Fruit fly (Drosophila melanogaster) whole organism, wandering third instar larva: Measurements from ENCODE around the gene CG10431.

ENCODE experiments used
- Abd-B ChIP-seq: fragments of >200 bp; optimal IDR thresholded peaks from 2 replicates; lab custom pipeline; 2017; ENCODE audit warnings: missing biosample characterization, missing genetic modification characterization
- CG32264 ChIP-seq: fragments of 200-800 bp; sonication (Bioruptor generic); optimal IDR thresholded peaks from 2 replicates; lab custom pipeline; 2016; ENCODE audit warnings: missing biosample characterization, missing genetic modification characterization
- CG9705 ChIP-seq: fragments of 200-800 bp; sonication (Bioruptor generic); optimal IDR thresholded peaks from 2 replicates; lab custom pipeline; 2018; ENCODE audit warnings: missing biosample characterization, mild to moderate bottlenecking, missing genetic modification characterization
- CrebA ChIP-seq: fragments of 200-800 bp; sonication (Bioruptor generic); optimal IDR thresholded peaks from 2 replicates; lab custom pipeline; 2016; ENCODE audit warnings: missing biosample characterization, mild to moderate bottlenecking, missing genetic modification characterization, borderline replicate concordance
- Dfd ChIP-seq: fragments of >200 bp; optimal IDR thresholded peaks from 2 replicates; lab custom pipeline; 2017; ENCODE audit warnings: missing biosample characterization, missing genetic modification characterization
- Dif ChIP-seq: fragments of 200-275, 200-300 bp; sonication (Bioruptor generic); optimal IDR thresholded peaks from 2 replicates; lab custom pipeline; 2018; ENCODE audit warnings: missing biosample characterization, missing genetic modification characterization; ENCODE audit not compliant: partially characterized antibody
- HLH106 ChIP-seq: fragments of 200-800 bp; optimal IDR thresholded peaks from 3 replicates; lab custom pipeline; 2019; ENCODE audit warnings: missing biosample characterization, mild to moderate bottlenecking, missing genetic modification characterization, moderate library complexity
- Hnf4 ChIP-seq: fragments of 200-800 bp; sonication (Bioruptor generic); optimal IDR thresholded peaks from 2 replicates; lab custom pipeline; 2016; ENCODE audit warnings: missing biosample characterization, mild to moderate bottlenecking, missing genetic modification characterization
- Hr83 ChIP-seq: fragments of 200-300 bp; sonication (Bioruptor generic); optimal IDR thresholded peaks from 2 replicates; lab custom pipeline; 2016; ENCODE audit warnings: missing biosample characterization, mild to moderate bottlenecking, missing genetic modification characterization, moderate library complexity; ENCODE audit not compliant: poor library complexity, severe bottlenecking
- Jra ChIP-seq: sonication (Bioruptor generic); optimal IDR thresholded peaks from 2 replicates; lab custom pipeline; 2016; ENCODE audit warnings: missing biosample characterization, missing genetic modification characterization
- Mio ChIP-seq: sonication (Bioruptor generic); optimal IDR thresholded peaks from 2 replicates; lab custom pipeline; 2016; ENCODE audit warnings: missing biosample characterization, missing genetic modification characterization
- Myc ChIP-seq: fragments of >200 bp; optimal IDR thresholded peaks from 2 replicates; lab custom pipeline; 2017
- N ChIP-seq: fragments of >200 bp; optimal IDR thresholded peaks from 2 replicates; lab custom pipeline; 2018; ENCODE audit warnings: missing biosample characterization, missing external identifiers, missing genetic modification characterization
- OdsH ChIP-seq: fragments of 200-800 bp; sonication (Bioruptor generic); optimal IDR thresholded peaks from 2 replicates; lab custom pipeline; 2016; ENCODE audit warnings: missing biosample characterization, mild to moderate bottlenecking, missing genetic modification characterization
- Rel ChIP-seq, 2 experiments: fragments of 200-800 bp; sonication (Bioruptor generic) in 1 of 2; optimal IDR thresholded peaks; 2 replicates in 1 of 2; 3 replicates in 1 of 2; lab custom pipeline; 2016 to 2019; ENCODE audit warnings: mild to moderate bottlenecking in 2 of 2, missing biosample characterization in 2 of 2, missing genetic modification characterization in 2 of 2, moderate library complexity in 1 of 2
- Sp1 ChIP-seq: fragments of 200-800 bp; sonication (Bioruptor generic); optimal IDR thresholded peaks from 3 replicates; lab custom pipeline; 2019; ENCODE audit warnings: missing biosample characterization, mild to moderate bottlenecking, missing genetic modification characterization, moderate library complexity
- Vsx2 ChIP-seq: fragments of 200-300, 225-300 bp; sonication (Bioruptor generic); optimal IDR thresholded peaks from 2 replicates; lab custom pipeline; 2018; ENCODE audit warnings: missing biosample characterization, missing genetic modification characterization; ENCODE audit not compliant: partially characterized antibody
- br ChIP-seq: fragments of 200-800 bp; sonication (Bioruptor generic); optimal IDR thresholded peaks from 2 replicates; lab custom pipeline; 2016; ENCODE audit warnings: missing biosample characterization, missing genetic modification characterization
- brk ChIP-seq: fragments of 200-800 bp; sonication (Bioruptor generic); optimal IDR thresholded peaks from 2 replicates; lab custom pipeline; 2016; ENCODE audit warnings: missing biosample characterization, mild to moderate bottlenecking, missing genetic modification characterization
- dl ChIP-seq, 2 experiments: fragments of 175-275, 200-275 bp in 1 of 2; fragments of 200-275 bp in 1 of 2; sonication (Bioruptor generic); optimal IDR thresholded peaks; lab custom pipeline; 2018; ENCODE audit warnings: mild to moderate bottlenecking in 2 of 2, missing biosample characterization in 2 of 2, missing genetic modification characterization in 2 of 2, moderate library complexity in 2 of 2; ENCODE audit not compliant: partially characterized antibody in 2 of 2, insufficient read depth in 1 of 2
- dmrt93B ChIP-seq: fragments of 200-800 bp; sonication (Bioruptor generic); optimal IDR thresholded peaks from 2 replicates; lab custom pipeline; 2018; ENCODE audit warnings: missing biosample characterization, mild to moderate bottlenecking, missing genetic modification characterization
- dsf ChIP-seq: sonication (Bioruptor generic); optimal IDR thresholded peaks from 2 replicates; lab custom pipeline; 2016; ENCODE audit warnings: missing biosample characterization, missing genetic modification characterization, borderline replicate concordance
- ey ChIP-seq: fragments of 200-800 bp; sonication (Bioruptor generic); optimal IDR thresholded peaks from 2 replicates; lab custom pipeline; 2016; ENCODE audit warnings: missing biosample characterization, missing genetic modification characterization
- foxo ChIP-seq, 2 experiments: fragments of 200-800 bp; sonication (Bioruptor generic); optimal IDR thresholded peaks; 2 replicates in 1 of 2; 3 replicates in 1 of 2; lab custom pipeline; 2016 to 2017; ENCODE audit warnings: missing biosample characterization in 2 of 2, missing genetic modification characterization in 2 of 2
- fru ChIP-seq: fragments of 200-800 bp; sonication (Bioruptor generic); optimal IDR thresholded peaks from 3 replicates; lab custom pipeline; 2016; ENCODE audit warnings: missing biosample characterization, mild to moderate bottlenecking, missing genetic modification characterization
- h ChIP-seq: fragments of 200-800 bp; sonication (Bioruptor generic); optimal IDR thresholded peaks from 3 replicates; lab custom pipeline; 2016; ENCODE audit warnings: missing biosample characterization, mild to moderate bottlenecking, missing genetic modification characterization
- jim ChIP-seq: fragments of 175-275, 200-325 bp; sonication (Bioruptor generic); optimal IDR thresholded peaks from 2 replicates; lab custom pipeline; 2016; ENCODE audit warnings: missing biosample characterization, mild to moderate bottlenecking, missing genetic modification characterization
- lola ChIP-seq: fragments of >200 bp; optimal IDR thresholded peaks from 2 replicates; lab custom pipeline; 2017; ENCODE audit warnings: missing biosample characterization, missing genetic modification characterization
- pan ChIP-seq: fragments of >200 bp; optimal IDR thresholded peaks from 2 replicates; lab custom pipeline; 2017
- psq ChIP-seq: fragments of 200-800 bp; sonication (Bioruptor generic); optimal IDR thresholded peaks from 3 replicates; lab custom pipeline; 2017; ENCODE audit warnings: missing biosample characterization, mild to moderate bottlenecking, missing genetic modification characterization, moderate library complexity
- rgr ChIP-seq: fragments of 200-800 bp; sonication (Bioruptor generic); optimal IDR thresholded peaks from 3 replicates; lab custom pipeline; 2016; ENCODE audit warnings: missing biosample characterization, mild to moderate bottlenecking, missing genetic modification characterization
- usp ChIP-seq: fragments of >200 bp; optimal IDR thresholded peaks from 2 replicates; lab custom pipeline; 2017; ENCODE audit warnings: missing biosample characterization, missing genetic modification characterization
- woc ChIP-seq: sonication (Bioruptor generic); optimal IDR thresholded peaks from 2 replicates; lab custom pipeline; 2016; ENCODE audit warnings: missing biosample characterization, mild to moderate bottlenecking, missing genetic modification characterization

CG10431 gene

DNA sequence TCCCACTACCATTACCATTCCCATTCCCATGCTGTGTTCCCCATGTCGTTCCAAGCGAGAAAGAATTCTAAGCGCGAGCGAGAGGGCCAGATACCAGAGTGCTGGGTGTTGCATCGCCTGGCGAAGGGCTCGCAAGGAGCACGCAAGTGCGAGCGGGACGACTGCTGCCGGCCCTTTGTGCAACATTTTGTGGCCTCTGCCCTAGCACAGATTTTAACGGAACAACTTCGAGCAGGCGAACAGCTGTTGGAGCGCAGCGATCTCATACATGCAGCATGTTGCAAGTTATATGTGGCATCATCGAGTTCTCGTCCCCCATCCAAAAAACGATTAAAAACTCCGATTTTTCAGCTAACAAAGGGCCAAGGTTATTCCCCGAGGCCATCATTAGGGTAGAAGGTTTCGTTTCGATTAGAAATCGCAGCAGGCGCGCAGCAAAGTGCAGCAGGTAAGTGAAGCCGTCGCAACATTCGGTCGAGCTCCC, 27.0 kb upstream of the CG10431 start:
- TF ChIP-seq Dif (peak; percentile 83), Abd-B (GFP tag; lab: Kevin White, UChicago) (no peak), HLH106 (no peak), foxo (GFP tag; optimal IDR thresholded peaks at IDR 0.05; lab: Kevin White, UChicago) (no peak), lola (GFP tag; lab: Kevin White, UChicago) (no peak), Rel (GFP tag; optimal IDR thresholded peaks at IDR 0.05; lab: Kevin White, UChicago) (no peak), Rel (tag; optimal IDR thresholded peaks at IDR 0.05; lab: Kevin White, UChicago) (peak; percentile 93), fru (GFP tag; lab: Kevin White, UChicago) (peak; percentile 84), Hr83 (GFP tag; lab: Kevin White, UChicago) (no peak), Hnf4 (GFP tag; lab: Kevin White, UChicago) (no peak), Myc (lab: Kevin White, UChicago) (no peak), brk (GFP tag; lab: Kevin White, UChicago) (no peak), N (GFP tag; lab: Kevin White, UChicago) (no peak), OdsH (no peak), Dfd (GFP tag; lab: Kevin White, UChicago) (no peak), usp (no peak), dl (GFP tag; optimal IDR thresholded peaks at IDR 0.05; lab: Kevin White, UChicago; ENCODE audit: insufficient read depth in 1 of 2, partially characterized antibody in 2 of 2) (peak; percentile 21 to 63), CG9705 (no peak), Sp1 (GFP tag; lab: Kevin White, UChicago) (no peak), br (no peak), rgr (GFP tag; lab: Kevin White, UChicago) (no peak), CrebA (GFP tag; lab: Kevin White, UChicago) (no peak), Vsx2 (GFP tag; lab: Kevin White, UChicago) (no peak), woc (GFP tag; lab: Kevin White, UChicago) (no peak)

DNA sequence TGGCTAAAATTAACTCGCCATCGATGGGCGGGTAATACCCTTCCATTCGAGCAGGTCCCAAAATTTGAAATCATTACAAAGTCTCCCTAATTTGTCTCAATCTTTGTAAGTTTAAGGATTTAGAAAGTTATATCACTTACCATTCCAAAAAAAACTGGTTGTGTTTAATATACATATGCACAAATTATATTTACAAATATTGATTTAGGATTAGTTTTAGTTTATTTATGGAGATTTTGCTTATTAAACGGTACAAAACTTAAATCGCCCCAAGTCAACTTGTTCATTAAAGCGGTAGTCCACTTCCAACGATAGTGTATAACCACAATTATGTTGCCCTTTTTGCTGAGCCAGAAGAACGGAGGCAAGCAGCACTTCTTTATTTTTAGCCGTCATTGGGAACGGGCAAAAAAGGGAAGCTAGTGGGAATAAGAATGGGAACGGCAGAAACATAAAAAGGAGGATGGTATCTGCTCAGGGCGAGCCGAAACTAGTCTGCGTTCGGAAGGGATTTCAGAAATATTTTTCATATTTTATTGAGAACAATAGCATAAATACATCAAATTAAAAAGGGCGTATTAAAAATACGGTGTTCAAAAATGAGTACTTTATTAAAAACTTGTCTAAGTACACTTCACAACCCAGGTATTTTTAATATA, 26.3 kb upstream of the CG10431 start:
- TF ChIP-seq foxo (GFP tag; optimal IDR thresholded peaks at IDR 0.05; lab: Kevin White, UChicago) (peak in 1 of 2 experiments; percentile 81), dmrt93B (GFP tag; lab: Kevin White, UChicago) (peak; percentile 56), pan (lab: Kevin White, UChicago) (no peak), h (GFP tag; lab: Kevin White, UChicago) (peak; percentile 85), OdsH (peak; percentile 83), CG32264 (GFP tag; lab: Kevin White, UChicago) (peak; percentile 11), woc (GFP tag; lab: Kevin White, UChicago) (peak; percentile 95), Jra (GFP tag; lab: Kevin White, UChicago) (peak; percentile 27), rgr (GFP tag; lab: Kevin White, UChicago) (peak; percentile 68), CG9705 (peak; percentile 46), psq (GFP tag; lab: Kevin White, UChicago) (peak; percentile 84), Dfd (GFP tag; lab: Kevin White, UChicago) (no peak), dsf (peak; percentile 6), fru (GFP tag; lab: Kevin White, UChicago) (peak; percentile 68), Hnf4 (GFP tag; lab: Kevin White, UChicago) (peak; percentile 70), Sp1 (GFP tag; lab: Kevin White, UChicago) (peak; percentile 83), br (peak; percentile 84), N (GFP tag; lab: Kevin White, UChicago) (no peak), jim (GFP tag; lab: Kevin White, UChicago) (no peak), Mio (no peak), ey (GFP tag; lab: Kevin White, UChicago) (peak; percentile 80), HLH106 (peak; percentile 83)
- TF ChIP-seq, all 38 proteins: peak for 17

DNA sequence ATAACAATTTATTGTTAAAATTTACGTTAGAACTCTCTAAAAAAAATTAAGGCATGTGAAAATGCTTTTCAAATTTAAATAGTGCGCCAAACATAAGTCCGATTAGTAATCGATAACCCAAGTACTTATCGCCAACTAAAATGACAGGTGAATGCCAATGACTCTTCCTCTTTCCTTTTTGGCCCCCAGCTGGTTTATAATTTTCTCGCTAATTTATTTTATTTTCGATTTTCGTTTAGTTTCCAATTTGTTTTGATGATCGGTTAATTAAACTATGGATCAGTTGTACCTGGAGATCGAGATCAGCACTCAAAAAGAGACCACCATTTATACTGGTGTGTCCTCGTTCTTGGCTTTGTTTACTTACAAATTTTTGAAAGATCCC, 25.8 kb upstream of the CG10431 start, which contains the start of gene CG10428:
Gene CG10428, plus strand, starts transcription at position 161 of the 385 bp plus-strand sequence.
- TF ChIP-seq Myc (lab: Kevin White, UChicago) (peak; percentile 14), N (GFP tag; lab: Kevin White, UChicago) (no peak)
